Fruit fly (Drosophila melanogaster) whole organism, prepupa: Measurements from ENCODE around the gene CG32112.

Experiments used
- Blimp-1 ChIP-seq: fragments of 200-800 bp; sonication (Bioruptor generic); optimal IDR thresholded peaks from 3 replicates; lab custom pipeline; 2017; ENCODE audit warnings: missing biosample characterization, missing genetic modification characterization, mild to moderate bottlenecking, moderate library complexity, missing genetic modification reagents
- CG10631 ChIP-seq: fragments of 200-800 bp; sonication (Bioruptor generic); optimal IDR thresholded peaks from 2 replicates; lab custom pipeline; 2016; ENCODE audit warnings: missing biosample characterization, missing genetic modification characterization
- CG11762 ChIP-seq: fragments of 200-800 bp; sonication (Bioruptor generic); optimal IDR thresholded peaks from 3 replicates; lab custom pipeline; 2016; ENCODE audit warnings: missing biosample characterization, missing genetic modification characterization; ENCODE audit not compliant: insufficient read depth
- CG15336 ChIP-seq: fragments of 200-800 bp; sonication (Bioruptor generic); IDR thresholded peaks from 2 replicates; pipeline ENCODE4 v1.3.6; 2022; ENCODE audit warnings: missing biosample characterization, missing genetic modification characterization
- CG3032 ChIP-seq: fragments of 200-800 bp; optimal IDR thresholded peaks from 2 replicates; lab custom pipeline; 2019; ENCODE audit warnings: missing biosample characterization, mild to moderate bottlenecking, missing genetic modification characterization, moderate library complexity
- CG34406 ChIP-seq: fragments of 200-800 bp; sonication (Bioruptor generic); optimal IDR thresholded peaks from 3 replicates; lab custom pipeline; 2016; ENCODE audit warnings: missing biosample characterization, missing genetic modification characterization
- CG3919 ChIP-seq: fragments of 200-800 bp; sonication (Bioruptor generic); optimal IDR thresholded peaks from 3 replicates; lab custom pipeline; 2016; ENCODE audit warnings: missing biosample characterization, missing genetic modification characterization
- CG6163 ChIP-seq: fragments of 200-800 bp; sonication (Bioruptor generic); IDR thresholded peaks from 3 replicates; pipeline ENCODE4 v1.3.6; 2022; ENCODE audit warnings: missing biosample characterization, missing genetic modification characterization
- CG6276 ChIP-seq: fragments of 200-800 bp; sonication (Bioruptor generic); optimal IDR thresholded peaks from 2 replicates; lab custom pipeline; 2017; ENCODE audit warnings: missing biosample characterization, mild to moderate bottlenecking, missing genetic modification characterization
- CG7368 ChIP-seq: fragments of 200-800 bp; sonication (Bioruptor generic); optimal IDR thresholded peaks from 3 replicates; lab custom pipeline; 2016; ENCODE audit warnings: missing biosample characterization, missing genetic modification characterization
- CG8119 ChIP-seq: fragments of 200-800 bp; sonication (Bioruptor generic); IDR thresholded peaks from 3 replicates; pipeline ENCODE4 v1.3.6; 2022; ENCODE audit warnings: missing biosample characterization, missing genetic modification characterization
- CG8632 ChIP-seq: fragments of 200-800 bp; sonication (Bioruptor generic); optimal IDR thresholded peaks from 3 replicates; lab custom pipeline; 2016; ENCODE audit warnings: missing biosample characterization, missing genetic modification characterization
- Eip75B ChIP-seq: fragments of 200-800 bp; sonication (Bioruptor generic); optimal IDR thresholded peaks from 3 replicates; lab custom pipeline; 2016; ENCODE audit warnings: missing biosample characterization, missing genetic modification characterization
- Eip78C ChIP-seq: fragments of 200-800 bp; sonication (Bioruptor generic); peaks from one replicate; lab custom pipeline; 2016; ENCODE audit warnings: missing biosample characterization, missing genetic modification characterization
- Ets21C ChIP-seq: fragments of 200-800 bp; sonication (Bioruptor generic); optimal IDR thresholded peaks from 3 replicates; lab custom pipeline; 2016; ENCODE audit warnings: missing biosample characterization, missing genetic modification characterization
- Hr38 ChIP-seq: sonication (Bioruptor generic); optimal IDR thresholded peaks from 2 replicates; lab custom pipeline; 2016; ENCODE audit warnings: missing biosample characterization, missing genetic modification characterization
- Hr4 ChIP-seq: fragments of 200-800 bp; sonication (Bioruptor generic); optimal IDR thresholded peaks from 3 replicates; lab custom pipeline; 2016; ENCODE audit warnings: missing biosample characterization, missing genetic modification characterization
- Lpt ChIP-seq: fragments of 200-800 bp; sonication (Bioruptor generic); optimal IDR thresholded peaks from 3 replicates; lab custom pipeline; 2016; ENCODE audit warnings: missing biosample characterization, missing genetic modification characterization
- OdsH ChIP-seq: fragments of 200-800 bp; sonication (Bioruptor generic); optimal IDR thresholded peaks from 3 replicates; lab custom pipeline; 2016; ENCODE audit warnings: missing biosample characterization, missing genetic modification characterization
- Smox ChIP-seq: fragments of 200-800 bp; sonication (Bioruptor generic); optimal IDR thresholded peaks from 3 replicates; lab custom pipeline; 2016; ENCODE audit warnings: missing biosample characterization, missing genetic modification characterization
- Sox14 ChIP-seq: fragments of 200-800 bp; sonication (Bioruptor generic); optimal IDR thresholded peaks from 3 replicates; lab custom pipeline; 2016; ENCODE audit warnings: missing biosample characterization, missing genetic modification characterization
- achi ChIP-seq: fragments of 200-800 bp; sonication (Bioruptor generic); optimal IDR thresholded peaks from 3 replicates; lab custom pipeline; 2016; ENCODE audit warnings: missing biosample characterization, missing genetic modification characterization
- acj6 ChIP-seq: fragments of 200-800 bp; sonication (Bioruptor generic); optimal IDR thresholded peaks from 3 replicates; lab custom pipeline; 2016; ENCODE audit warnings: missing biosample characterization, missing genetic modification characterization
- cyc ChIP-seq: fragments of 200-800 bp; sonication (Bioruptor generic); optimal IDR thresholded peaks from 3 replicates; lab custom pipeline; 2016; ENCODE audit warnings: missing biosample characterization, missing genetic modification characterization
- dac ChIP-seq: fragments of 200-800 bp; sonication (Bioruptor generic); optimal IDR thresholded peaks from 2 replicates; lab custom pipeline; 2017; ENCODE audit warnings: missing biosample characterization, mild to moderate bottlenecking, missing genetic modification characterization
- esn ChIP-seq: fragments of 200-800 bp; sonication (Bioruptor generic); optimal IDR thresholded peaks from 2 replicates; lab custom pipeline; 2016; ENCODE audit warnings: missing biosample characterization, mild to moderate bottlenecking, missing genetic modification characterization, moderate library complexity
- fd85E ChIP-seq: fragments of 200-800 bp; sonication (Bioruptor generic); optimal IDR thresholded peaks from 3 replicates; lab custom pipeline; 2016; ENCODE audit warnings: missing biosample characterization, missing genetic modification characterization
- fkh ChIP-seq: fragments of 200-800 bp; sonication (Bioruptor generic); optimal IDR thresholded peaks from 3 replicates; lab custom pipeline; 2017; ENCODE audit warnings: missing biosample characterization, mild to moderate bottlenecking, missing genetic modification characterization, moderate library complexity
- net ChIP-seq: fragments of 200-800 bp; sonication (Bioruptor generic); optimal IDR thresholded peaks from 3 replicates; lab custom pipeline; 2016; ENCODE audit warnings: missing biosample characterization, missing genetic modification characterization
- pdm3 ChIP-seq: fragments of 200-800 bp; sonication (Bioruptor generic); optimal IDR thresholded peaks from 3 replicates; lab custom pipeline; 2016; ENCODE audit warnings: missing biosample characterization, missing genetic modification characterization
- ss ChIP-seq, 2 experiments: fragments of 200-800 bp; sonication (Bioruptor generic); optimal IDR thresholded peaks; 2 replicates in 1 of 2; 3 replicates in 1 of 2; lab custom pipeline; 2017 to 2018; ENCODE audit warnings: mild to moderate bottlenecking in 2 of 2, missing biosample characterization in 2 of 2, missing genetic modification characterization in 2 of 2, moderate library complexity in 1 of 2
- svp ChIP-seq: fragments of 200-800 bp; sonication (Bioruptor generic); peaks from one replicate; lab custom pipeline; 2016; ENCODE audit warnings: missing biosample characterization, missing genetic modification characterization
- vri ChIP-seq: fragments of 200-800 bp; sonication (Bioruptor generic); optimal IDR thresholded peaks from 3 replicates; lab custom pipeline; 2016; ENCODE audit warnings: missing biosample characterization, mild to moderate bottlenecking, missing genetic modification characterization

The CG32112 gene

dm6 chr3L:12727212-12727611, 14.3 kb upstream of the CG32112 start:
- TF ChIP-seq CG34406 (GFP tag; lab: Kevin White, UChicago) (no peak), ss (GFP tag; optimal IDR thresholded peaks at IDR 0.05; lab: Kevin White, UChicago) (no peak), svp (GFP tag; lab: Kevin White, UChicago) (no peak), fd85E (no peak)

DNA sequence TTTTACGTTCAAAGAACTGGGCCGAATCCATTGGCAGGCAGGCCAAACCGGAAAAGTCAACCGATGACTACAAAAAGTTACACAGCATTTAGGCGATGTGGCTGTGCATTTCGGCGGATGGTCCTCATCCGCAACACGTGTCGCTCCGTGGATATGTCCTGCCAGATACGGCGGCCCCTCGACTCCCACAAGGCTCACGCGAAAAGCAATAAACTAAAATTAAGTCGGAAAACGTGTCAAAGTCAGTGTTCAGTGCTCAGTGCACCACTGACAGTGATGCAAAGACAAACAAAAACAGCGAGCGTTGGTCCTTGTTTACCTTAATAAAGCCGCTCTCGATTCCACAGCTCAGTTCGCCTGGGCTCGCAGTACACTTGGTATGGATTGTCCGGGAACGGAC, 11.9 kb upstream of the CG32112 start:
- TF ChIP-seq Ets21C (GFP tag; lab: Kevin White, UChicago) (no peak), dac (GFP tag; lab: Kevin White, UChicago) (no peak), CG8632 (GFP tag; lab: Kevin White, UChicago) (no peak), svp (GFP tag; lab: Kevin White, UChicago) (no peak), Eip75B (GFP tag; lab: Kevin White, UChicago) (no peak), CG11762 (GFP tag; lab: Kevin White, UChicago) (no peak), achi (GFP tag; lab: Kevin White, UChicago) (no peak), CG15336 (no peak), Hr4 (GFP tag; lab: Kevin White, UChicago) (no peak), vri (GFP tag; lab: Kevin White, UChicago) (no peak), fkh (GFP tag; lab: Kevin White, UChicago) (no peak), cyc (no peak), Smox (GFP tag; lab: Kevin White, UChicago) (no peak), Blimp-1 (GFP tag; lab: Kevin White, UChicago) (no peak), CG7368 (GFP tag; lab: Kevin White, UChicago) (no peak), esn (no peak), pdm3 (GFP tag; lab: Kevin White, UChicago) (no peak), CG8119 (no peak)

dm6 chr3L:12732742-12733141, 8.8 kb upstream of the CG32112 start:
- no peak for TF ChIP-seq OdsH (GFP tag; lab: Kevin White, UChicago)
- no peak for TF ChIP-seq esn
- no peak for TF ChIP-seq net
- no peak for TF ChIP-seq Smox (GFP tag; lab: Kevin White, UChicago)
- TF ChIP-seq Sox14 (GFP tag; lab: Kevin White, UChicago), result no peak
- TF ChIP-seq Hr4 (GFP tag; lab: Kevin White, UChicago), result no peak
- TF ChIP-seq cyc, result no peak

DNA sequence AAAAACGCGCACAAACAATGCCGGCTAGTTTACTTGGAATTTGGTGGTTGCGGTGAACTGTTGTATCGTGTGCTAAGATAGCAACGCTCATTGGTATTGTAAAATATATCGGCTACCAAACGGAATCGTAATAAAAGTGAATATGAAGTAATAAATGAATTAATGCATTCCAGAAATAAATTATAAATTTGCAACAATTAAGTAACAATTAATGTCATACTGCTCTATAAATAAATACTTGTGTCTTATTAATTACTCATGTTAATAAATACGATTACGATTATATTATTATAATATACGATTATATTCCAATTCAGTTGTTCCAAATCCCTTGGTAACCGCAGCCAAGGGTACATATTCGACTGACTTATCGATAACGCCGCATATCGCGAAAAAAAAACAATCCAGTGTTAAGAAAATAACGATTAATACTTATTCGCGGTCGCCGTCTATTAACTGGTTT, 6.9 kb upstream of the CG32112 start, which contains the start of the genes SmD1 and Ptp69D:
SmD1 (minus strand) TSS at position 62 of the 463 bp plus-strand sequence.
Ptp69D (plus strand) TSS at position 396 of the 463 bp plus-strand sequence.
- TF ChIP-seq Eip75B (GFP tag; lab: Kevin White, UChicago) (no peak), CG6276 (GFP tag; lab: Kevin White, UChicago) (no peak), Hr4 (GFP tag; lab: Kevin White, UChicago) (peak; percentile 13), Lpt (GFP tag; lab: Kevin White, UChicago) (no peak), CG3032 (peak; percentile 33), CG10631 (peak; percentile 63), acj6 (GFP tag; lab: Kevin White, UChicago) (peak; percentile 24)

dm6 chr3L:12735707-12736106, 5.8 kb upstream of the CG32112 start:
- no peak for TF ChIP-seq achi (GFP tag; lab: Kevin White, UChicago)
- TF ChIP-seq Eip78C (GFP tag; lab: Kevin White, UChicago), result no peak
- TF ChIP-seq CG8632 (GFP tag; lab: Kevin White, UChicago), result no peak
- no peak for TF ChIP-seq Hr38
- TF ChIP-seq CG6163 (GFP tag; lab: Robert Waterston, UW), result no peak
- TF ChIP-seq acj6 (GFP tag; lab: Kevin White, UChicago), result no peak
- no peak for TF ChIP-seq CG3919 (GFP tag; lab: Kevin White, UChicago)
- TF ChIP-seq pdm3 (GFP tag; lab: Kevin White, UChicago), result no peak
- no peak for TF ChIP-seq Lpt (GFP tag; lab: Kevin White, UChicago)
